Worm (Caenorhabditis elegans) whole organism, L4/young adult: ENCODE results near the gene T02B11.6.
"Not testable (repeated sequence)": the region's sequence is repeated elsewhere in the genome, so short reads cannot be mapped to it uniquely, and the experiment has no call there.

Source experiments
- W03F9.2 ChIP-seq: fragments of 150-350 bp; optimal IDR thresholded peaks from 2 replicates; lab custom pipeline; 2014; ENCODE audit warnings: missing biosample characterization, missing genetic modification characterization
- dao-5 ChIP-seq: sonication (generic microtip); optimal IDR thresholded peaks from 2 replicates; lab custom pipeline; 2016; ENCODE audit warnings: missing genotype, missing genetic modification characterization, moderate library complexity, missing compliant biosample characterization
- him-1 ChIP-seq: sonication (generic microtip); optimal IDR thresholded peaks from 2 replicates; lab custom pipeline; 2016; ENCODE audit warnings: missing genotype, missing genetic modification reagents, missing genetic modification characterization, missing compliant biosample characterization

T02B11.6 gene

ce11 chrV:889216-889615, at the start of gene T02B11.6:
Gene T02B11.6, minus strand, starts transcription at chrV:889316.
- TF ChIP-seq W03F9.2 (tag; lab: Kevin White, UChicago) = no peak
- TF ChIP-seq dao-5 (tag; lab: Kevin White, UChicago) = no peak
- no peak for TF ChIP-seq him-1 (tag; lab: Kevin White, UChicago)

DNA sequence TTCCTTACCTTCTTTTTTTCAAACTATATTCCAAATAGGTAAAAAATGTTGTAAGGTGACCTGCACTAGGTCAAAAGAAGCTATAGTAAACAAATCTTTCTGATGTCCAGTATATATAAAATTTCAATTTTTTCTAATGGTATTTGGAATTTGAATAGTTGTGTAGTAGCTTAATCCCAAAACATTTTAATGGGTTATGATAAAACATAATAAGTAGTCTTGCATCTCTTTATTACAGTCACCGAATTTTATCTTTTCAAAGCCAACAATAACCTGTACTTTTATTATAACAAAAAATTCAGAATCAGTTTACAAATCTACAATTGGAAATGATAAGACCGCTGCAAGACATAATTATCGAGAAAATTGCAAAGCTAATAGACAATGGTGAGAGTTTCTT, 28.4 kb upstream of the T02B11.6 start, which contains the start of gene H24K24.2:
Gene H24K24.2 (plus strand): TSS at position 301 of the 400 bp plus-strand sequence.
- TF ChIP-seq W03F9.2 (tag; lab: Kevin White, UChicago) (no peak), dao-5 (tag; lab: Kevin White, UChicago) (no peak), him-1 (tag; lab: Kevin White, UChicago) (no peak)

ce11 chrV:915716-916115, 26.6 kb upstream of the T02B11.6 start:
- no peak for TF ChIP-seq W03F9.2 (tag; lab: Kevin White, UChicago)
- no peak for TF ChIP-seq him-1 (tag; lab: Kevin White, UChicago)
- TF ChIP-seq dao-5 (tag; lab: Kevin White, UChicago) = no peak

DNA sequence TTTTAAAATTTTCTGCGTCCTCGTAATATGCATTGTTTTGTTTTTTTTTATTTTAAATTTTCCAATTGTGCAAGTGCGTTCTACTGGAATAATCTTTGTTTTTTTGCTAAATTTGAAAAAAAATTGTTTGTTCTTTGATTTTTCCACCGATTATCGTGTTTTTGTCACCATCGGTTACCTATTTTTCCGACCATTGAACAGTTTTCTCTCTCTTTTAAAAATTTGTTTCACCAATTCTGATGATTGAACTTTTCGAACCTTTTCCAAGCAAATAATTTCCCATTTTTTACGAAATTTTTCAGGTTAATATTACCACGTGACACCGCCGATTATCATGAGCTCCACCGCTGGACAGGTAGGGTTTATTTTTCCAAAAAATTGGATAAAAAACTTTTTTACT, 22.4 kb upstream of the T02B11.6 start, which contains the start of gene adh-5:
Gene adh-5 (plus strand): TSS at position 301 of the 400 bp plus-strand sequence.
- TF ChIP-seq dao-5 (tag; lab: Kevin White, UChicago) (no peak), him-1 (tag; lab: Kevin White, UChicago) (no peak), W03F9.2 (tag; lab: Kevin White, UChicago) (no peak)

DNA sequence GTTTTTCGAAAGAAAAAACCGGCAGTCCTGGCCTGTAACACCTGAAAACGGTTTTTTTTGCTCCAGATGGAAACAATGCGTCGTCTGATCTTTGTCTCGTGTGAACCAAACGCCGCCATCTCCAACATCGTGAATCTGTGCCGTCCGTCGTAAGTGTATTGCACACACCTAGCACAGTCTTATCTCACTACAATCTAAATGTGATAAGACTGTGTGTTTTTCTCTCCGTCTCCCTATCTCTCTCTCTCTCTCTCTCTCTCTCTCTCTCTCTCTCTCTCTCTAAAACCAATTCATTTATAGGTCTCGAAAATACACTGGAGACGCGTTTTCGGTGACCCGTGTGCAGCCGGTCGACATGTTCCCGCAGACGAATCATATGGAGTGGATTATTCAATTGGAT, 21.5 kb upstream of the T02B11.6 start:
- TF ChIP-seq him-1 (tag; lab: Kevin White, UChicago) (no peak), dao-5 (tag; lab: Kevin White, UChicago) (no peak), W03F9.2 (tag; lab: Kevin White, UChicago) (no peak)

DNA sequence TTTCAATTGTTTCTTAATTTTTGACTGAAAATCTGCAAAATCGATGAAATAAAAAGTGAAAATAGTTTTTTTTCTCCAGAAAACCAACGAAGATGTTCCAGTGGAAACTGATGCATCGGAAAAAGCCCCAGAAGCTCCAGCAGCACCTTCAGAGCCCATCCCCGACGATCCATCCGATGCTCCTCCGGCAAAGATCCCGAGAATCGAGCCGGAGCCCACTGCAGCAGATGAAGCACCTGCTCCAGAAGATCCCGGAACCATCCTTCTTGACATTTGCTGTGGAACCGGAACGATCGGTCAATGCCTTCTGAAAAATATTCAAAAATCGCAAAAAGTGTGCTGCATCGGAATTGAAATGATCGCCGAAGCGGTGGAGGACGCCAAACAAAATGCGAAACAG, 19.6 kb upstream of the T02B11.6 start:
- no peak for TF ChIP-seq him-1 (tag; lab: Kevin White, UChicago)
- TF ChIP-seq dao-5 (tag; lab: Kevin White, UChicago) = no peak
- no peak for TF ChIP-seq W03F9.2 (tag; lab: Kevin White, UChicago)

- TF ChIP-seq dao-5 (tag; lab: Kevin White, UChicago) (no peak), W03F9.2 (tag; lab: Kevin White, UChicago) (peak; percentile 22)
Measured at ce11 chrV:904232-904983, 15.3 kb upstream of the T02B11.6 start, which contains the start of gene trm-2A. Gene trm-2A, plus strand, starts transcription at chrV:904963.

DNA sequence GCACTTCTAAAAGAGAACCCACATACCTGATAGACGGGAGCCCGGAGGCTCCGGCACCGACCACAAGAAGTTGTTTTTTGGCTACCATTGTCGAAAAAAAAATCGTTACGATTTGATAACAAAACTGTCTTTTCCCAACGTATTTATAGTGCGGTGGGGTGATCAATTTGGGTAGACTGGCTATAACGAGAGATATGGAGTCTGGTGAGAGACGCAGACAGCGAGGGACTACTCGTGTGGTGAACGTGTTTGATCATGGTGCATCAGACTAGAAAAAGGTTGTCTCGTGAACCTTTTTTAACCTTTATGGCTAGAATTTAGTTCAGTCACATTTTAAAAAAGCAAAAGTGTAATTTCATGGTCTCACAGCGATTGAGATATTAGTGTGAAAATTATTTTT, 14.3 kb upstream of the T02B11.6 start, which contains the start of gene fmo-5:
Gene fmo-5 (minus strand): TSS at position 206 of the 400 bp plus-strand sequence.
- TF ChIP-seq him-1 (tag; lab: Kevin White, UChicago) = no peak
- TF ChIP-seq dao-5 (tag; lab: Kevin White, UChicago) = no peak
- no peak for TF ChIP-seq W03F9.2 (tag; lab: Kevin White, UChicago)

- TF ChIP-seq W03F9.2 (tag; lab: Kevin White, UChicago) (no peak), him-1 (tag; lab: Kevin White, UChicago) (no peak), dao-5 (tag; lab: Kevin White, UChicago) (no peak)
Measured at ce11 chrV:899087-899486, 10.0 kb upstream of the T02B11.6 start, which contains the start of gene nas-32. Gene nas-32, minus strand, starts transcription at chrV:899187.

ce11 chrV:893437-894018, 4.4 kb upstream of the T02B11.6 start, which contains the start of the genes srlf-23 and srlf-20:
Gene srlf-23, minus strand, starts transcription at chrV:893537.
Gene srlf-20, plus strand, starts transcription at chrV:893968.
- TF ChIP-seq W03F9.2 (tag; lab: Kevin White, UChicago) (no peak), dao-5 (tag; lab: Kevin White, UChicago) (no peak), him-1 (tag; lab: Kevin White, UChicago) (no peak)

DNA sequence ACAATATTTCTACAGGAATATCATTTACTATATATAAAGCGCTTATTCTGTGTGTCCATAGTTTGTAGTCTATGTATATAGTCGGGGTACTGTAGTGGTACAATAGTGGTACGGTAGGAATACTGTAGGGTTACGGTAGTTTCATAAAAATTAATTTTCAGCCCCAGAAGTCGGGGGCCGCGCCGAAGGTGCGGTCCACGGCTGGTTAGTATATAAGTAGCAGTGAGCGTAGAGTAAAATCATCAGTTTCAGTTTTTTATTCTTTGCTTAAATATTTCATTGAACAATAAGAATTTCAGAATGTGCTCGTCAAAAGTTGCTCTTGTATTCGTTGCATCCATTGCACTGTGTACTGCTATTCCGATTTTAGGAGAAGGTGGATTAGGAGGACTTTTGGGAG, 1.7 kb upstream of the T02B11.6 start, which contains the start of gene srlf-22:
Gene srlf-22 (plus strand): TSS at position 301 of the 400 bp plus-strand sequence.
- not testable (repeated sequence) for TF ChIP-seq dao-5, him-1, W03F9.2 (tag; lab: Kevin White, UChicago)

ce11 chrV:890423-890822, 1.3 kb upstream of the T02B11.6 start, which contains the start of gene srlf-21:
Gene srlf-21, minus strand, starts transcription at chrV:890523.
- TF ChIP-seq W03F9.2 (tag; lab: Kevin White, UChicago) (no peak), dao-5 (tag; lab: Kevin White, UChicago) (no peak), him-1 (tag; lab: Kevin White, UChicago) (no peak)

DNA sequence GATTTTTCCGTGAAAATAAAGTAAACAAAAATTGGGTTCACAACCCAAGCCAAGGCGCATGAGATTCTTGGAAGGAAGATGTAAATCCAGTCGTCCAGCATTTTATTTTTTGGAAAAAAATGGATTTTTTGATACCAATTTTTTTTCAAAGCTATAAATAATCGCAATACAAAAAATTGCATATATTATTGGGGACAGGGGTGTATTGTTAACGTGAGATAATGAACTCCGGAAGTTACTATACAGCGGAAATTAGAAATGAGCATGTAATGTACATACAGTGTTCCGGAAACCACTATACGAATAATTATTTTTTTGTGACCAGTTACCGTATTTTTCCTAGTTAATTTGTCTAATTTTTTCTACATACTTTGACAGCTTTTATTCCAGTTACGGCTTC, 4.8 kb downstream of the T02B11.6 start, which contains the start of gene srj-38:
Gene srj-38 (minus strand): TSS at position 101 of the 400 bp plus-strand sequence.
- no peak for TF ChIP-seq dao-5 (tag; lab: Kevin White, UChicago)
